Worm (Caenorhabditis elegans) whole organism, late embryonic: ENCODE data around the gene klp-11.

Experiments
- C08G9.2 ChIP-seq: sonication (generic microtip); optimal IDR thresholded peaks from 2 replicates; lab custom pipeline; 2016; ENCODE audit warnings: mild to moderate bottlenecking, missing genetic modification characterization, moderate library complexity, missing compliant biosample characterization
- C38D4.7 ChIP-seq: fragments of 200-800 bp; sonication (Bioruptor generic); optimal IDR thresholded peaks from 2 replicates; lab custom pipeline; 2018; ENCODE audit warnings: mild to moderate bottlenecking, missing genetic modification characterization, moderate library complexity, missing compliant biosample characterization
- F13H6.1 ChIP-seq: sonication (generic microtip); optimal IDR thresholded peaks from 2 replicates; lab custom pipeline; 2016; ENCODE audit warnings: missing genetic modification characterization, missing compliant biosample characterization
- K09A11.1 ChIP-seq: sonication (generic microtip); optimal IDR thresholded peaks from 2 replicates; lab custom pipeline; 2017; ENCODE audit warnings: antibody characterized with exemption, mild to moderate bottlenecking, missing genetic modification characterization, missing compliant biosample characterization; ENCODE audit not compliant: insufficient read depth
- T23F11.4 ChIP-seq: fragments of 200-800 bp; sonication (Bioruptor generic); optimal IDR thresholded peaks from 2 replicates; lab custom pipeline; 2018; ENCODE audit warnings: mild to moderate bottlenecking, missing genetic modification characterization, missing compliant biosample characterization
- ahr-1 ChIP-seq: sonication (generic microtip); optimal IDR thresholded peaks from 2 replicates; lab custom pipeline; 2016; ENCODE audit warnings: missing genetic modification characterization, missing compliant biosample characterization
- ceh-14 ChIP-seq: sonication (generic microtip); optimal IDR thresholded peaks from 2 replicates; lab custom pipeline; 2016; ENCODE audit warnings: missing genotype, missing genetic modification characterization, missing compliant biosample characterization
- ceh-18 ChIP-seq: sonication (generic microtip); optimal IDR thresholded peaks from 2 replicates; lab custom pipeline; 2016; ENCODE audit warnings: missing genetic modification characterization, missing compliant biosample characterization
- ceh-19 ChIP-seq: fragments of 200-800 bp; sonication (Bioruptor generic); optimal IDR thresholded peaks from 2 replicates; lab custom pipeline; 2018; ENCODE audit warnings: mild to moderate bottlenecking, missing genetic modification characterization, missing compliant biosample characterization
- ceh-2 ChIP-seq: sonication (generic microtip); optimal IDR thresholded peaks from 2 replicates; lab custom pipeline; 2016; ENCODE audit warnings: missing genotype, missing genetic modification characterization, missing compliant biosample characterization
- ceh-22 ChIP-seq: sonication (generic microtip); optimal IDR thresholded peaks from 2 replicates; lab custom pipeline; 2017; ENCODE audit warnings: missing biosample characterization, missing genetic modification characterization
- ceh-24 ChIP-seq: sonication (generic microtip); optimal IDR thresholded peaks from 2 replicates; lab custom pipeline; 2016; ENCODE audit warnings: mild to moderate bottlenecking, missing genetic modification characterization, missing compliant biosample characterization
- ceh-30 ChIP-seq: fragments of 150-350 bp; optimal IDR thresholded peaks from 2 replicates; lab custom pipeline; 2014; ENCODE audit warnings: missing biosample characterization, missing genetic modification characterization
- ceh-31 ChIP-seq: sonication (generic microtip); optimal IDR thresholded peaks from 2 replicates; lab custom pipeline; 2016; ENCODE audit warnings: missing genetic modification characterization, missing compliant biosample characterization
- ceh-45 ChIP-seq: fragments of 200-800 bp; sonication (Bioruptor generic); IDR thresholded peaks from 2 replicates; pipeline ENCODE4 v1.3.6; 2022; ENCODE audit warnings: missing genetic modification reagents, missing genetic modification characterization, missing compliant biosample characterization
- ceh-48 ChIP-seq: sonication (generic microtip); optimal IDR thresholded peaks from 2 replicates; lab custom pipeline; 2016; ENCODE audit warnings: missing genetic modification characterization, inconsistent platforms, missing compliant biosample characterization
- dmd-4 ChIP-seq: sonication (generic microtip); optimal IDR thresholded peaks from 2 replicates; lab custom pipeline; 2016; ENCODE audit warnings: borderline replicate concordance, missing genetic modification characterization, missing compliant biosample characterization
- dve-1 ChIP-seq: sonication (generic microtip); optimal IDR thresholded peaks from 2 replicates; lab custom pipeline; 2017; ENCODE audit warnings: antibody characterized with exemption, mild to moderate bottlenecking, missing genetic modification characterization, missing compliant biosample characterization
- fax-1 ChIP-seq: sonication (generic microtip); optimal IDR thresholded peaks from 2 replicates; lab custom pipeline; 2016; ENCODE audit warnings: missing genotype, missing genetic modification characterization, missing compliant biosample characterization
- fkh-6 ChIP-seq: sonication (generic microtip); optimal IDR thresholded peaks from 2 replicates; lab custom pipeline; 2016; ENCODE audit warnings: missing genetic modification characterization, missing compliant biosample characterization
- gmeb-2 ChIP-seq: sonication (generic microtip); optimal IDR thresholded peaks from 2 replicates; lab custom pipeline; 2016; ENCODE audit warnings: missing genetic modification characterization, inconsistent platforms, missing compliant biosample characterization
- hlh-15 ChIP-seq: sonication (generic microtip); optimal IDR thresholded peaks from 2 replicates; lab custom pipeline; 2016; ENCODE audit warnings: missing genetic modification characterization, missing compliant biosample characterization
- lin-11 ChIP-seq: fragments of 200-800 bp; sonication (Bioruptor generic); optimal IDR thresholded peaks from 2 replicates; lab custom pipeline; 2018; ENCODE audit warnings: mild to moderate bottlenecking, missing genetic modification characterization, missing compliant biosample characterization
- mec-3 ChIP-seq: sonication (generic microtip); optimal IDR thresholded peaks from 2 replicates; lab custom pipeline; 2016; ENCODE audit warnings: borderline replicate concordance, missing genetic modification characterization, missing compliant biosample characterization
- nfya-1 ChIP-seq: sonication (generic microtip); optimal IDR thresholded peaks from 2 replicates; lab custom pipeline; 2017; ENCODE audit warnings: missing genetic modification characterization, mild to moderate bottlenecking, missing compliant biosample characterization, antibody characterized with exemption, moderate library complexity
- nhr-232 ChIP-seq: sonication (generic microtip); optimal IDR thresholded peaks from 2 replicates; lab custom pipeline; 2016; ENCODE audit warnings: missing genetic modification characterization, missing compliant biosample characterization
- pat-9 ChIP-seq: fragments of 200-800 bp; sonication (Bioruptor generic); optimal IDR thresholded peaks from 2 replicates; lab custom pipeline; 2018; ENCODE audit warnings: mild to moderate bottlenecking, missing genetic modification characterization, moderate library complexity, missing compliant biosample characterization
- pax-1 ChIP-seq: fragments of 150-350 bp; optimal IDR thresholded peaks from 2 replicates; lab custom pipeline; 2014; ENCODE audit warnings: missing biosample characterization, missing genetic modification characterization
- pha-2 ChIP-seq: sonication (generic microtip); optimal IDR thresholded peaks from 2 replicates; lab custom pipeline; 2017; ENCODE audit warnings: mild to moderate bottlenecking, missing genetic modification characterization, missing compliant biosample characterization
- pqm-1 ChIP-seq: sonication (generic microtip); optimal IDR thresholded peaks from 2 replicates; lab custom pipeline; 2016; ENCODE audit warnings: missing genetic modification characterization, missing compliant biosample characterization
- pros-1 ChIP-seq: fragments of 150-350 bp; optimal IDR thresholded peaks from 2 replicates; lab custom pipeline; 2014; ENCODE audit warnings: missing biosample characterization, missing genetic modification reagents, missing genetic modification characterization
- ref-2 ChIP-seq: sonication (generic microtip); optimal IDR thresholded peaks from 2 replicates; lab custom pipeline; 2016; ENCODE audit warnings: missing genetic modification characterization, missing compliant biosample characterization
- rnt-1 ChIP-seq: sonication (generic microtip); optimal IDR thresholded peaks from 2 replicates; lab custom pipeline; 2016; ENCODE audit warnings: missing genetic modification characterization, missing compliant biosample characterization
- tbx-2 ChIP-seq: sonication (generic microtip); optimal IDR thresholded peaks from 2 replicates; lab custom pipeline; 2016; ENCODE audit warnings: missing genetic modification characterization, missing compliant biosample characterization
- tbx-7 ChIP-seq: sonication (generic microtip); optimal IDR thresholded peaks from 2 replicates; lab custom pipeline; 2016; ENCODE audit warnings: missing genotype, missing genetic modification characterization, missing compliant biosample characterization
- unc-3 ChIP-seq, 2 experiments: fragments of 200-800 bp in 1 of 2; sonication (Bioruptor generic) in 1 of 2; sonication (generic microtip) in 1 of 2; conservative IDR thresholded peaks in 1 of 2; optimal IDR thresholded peaks in 1 of 2; 2 replicates each; pipeline versions ENCODE4 v1.3.6 to Lab custom; 2016 to 2022; ENCODE audit warnings: missing compliant biosample characterization in 2 of 2, missing genetic modification characterization in 2 of 2, missing genetic modification reagents in 1 of 2
- unc-55 ChIP-seq: sonication (generic microtip); optimal IDR thresholded peaks from 2 replicates; lab custom pipeline; 2017; ENCODE audit warnings: missing biosample characterization, missing genetic modification reagents, missing genetic modification characterization
- unc-86 ChIP-seq: sonication (generic microtip); optimal IDR thresholded peaks from 2 replicates; lab custom pipeline; 2016; ENCODE audit warnings: missing genetic modification characterization, missing compliant biosample characterization
- ztf-16 ChIP-seq: sonication (generic microtip); optimal IDR thresholded peaks from 2 replicates; lab custom pipeline; 2017; ENCODE audit warnings: missing genetic modification characterization, missing compliant biosample characterization

klp-11 gene

ce11 chrIV:8793223-8793622 is 31.4 kb upstream of the klp-11 start:
- TF ChIP-seq ceh-2 (no peak), pha-2 (tag; lab: Kevin White, UChicago) (no peak), C38D4.7 (GFP tag; lab: Kevin White, UChicago) (no peak), pax-1 (no peak), hlh-15 (no peak), ref-2 (no peak), gmeb-2 (no peak), rnt-1 (tag; lab: Kevin White, UChicago) (no peak), C08G9.2 (no peak), T23F11.4 (no peak), lin-11 (tag; lab: Kevin White, UChicago) (no peak), dve-1 (tag; lab: Kevin White, UChicago) (no peak), tbx-7 (no peak), unc-3 (GFP tag; conservative IDR thresholded peaks at IDR 0.05; lab: Robert Waterston, UW) (no peak), unc-3 (tag; optimal IDR thresholded peaks at IDR 0.05; lab: Kevin White, UChicago) (no peak), F13H6.1 (tag; lab: Kevin White, UChicago) (no peak), pqm-1 (tag; lab: Kevin White, UChicago) (no peak), nfya-1 (no peak), ceh-18 (no peak), pros-1 (tag; lab: Kevin White, UChicago) (no peak), fax-1 (tag; lab: Kevin White, UChicago) (no peak)

- TF ChIP-seq unc-55 (GFP tag; lab: Kevin White, UChicago) (no peak), unc-86 (tag; lab: Kevin White, UChicago) (no peak), unc-3 (GFP tag; conservative IDR thresholded peaks at IDR 0.05; lab: Robert Waterston, UW) (no peak), unc-3 (tag; optimal IDR thresholded peaks at IDR 0.05; lab: Kevin White, UChicago) (no peak), nhr-232 (tag; lab: Kevin White, UChicago) (no peak), ceh-31 (no peak), ahr-1 (tag; lab: Kevin White, UChicago) (no peak), dmd-4 (tag; lab: Kevin White, UChicago) (no peak), dve-1 (tag; lab: Kevin White, UChicago) (no peak)
Measured at ce11 chrIV:8792808-8793207, 30.9 kb upstream of the klp-11 start, which contains the start of gene C33D9.3. C33D9.3 (minus strand) TSS chrIV:8792908.

- TF ChIP-seq ceh-14 (tag; lab: Kevin White, UChicago): no peak
- TF ChIP-seq pat-9 (tag; lab: Kevin White, UChicago): no peak
- TF ChIP-seq ahr-1 (tag; lab: Kevin White, UChicago): no peak
- no peak for TF ChIP-seq mec-3 (tag; lab: Kevin White, UChicago)
- TF ChIP-seq K09A11.1 (tag; lab: Kevin White, UChicago): no peak
- no peak for TF ChIP-seq unc-86 (tag; lab: Kevin White, UChicago)
- TF ChIP-seq ztf-16 (tag; lab: Kevin White, UChicago): no peak
- TF ChIP-seq unc-3 (GFP tag; conservative IDR thresholded peaks at IDR 0.05; lab: Robert Waterston, UW): no peak
- no peak for TF ChIP-seq unc-3 (tag; optimal IDR thresholded peaks at IDR 0.05; lab: Kevin White, UChicago)
- no peak for TF ChIP-seq ceh-22 (tag; lab: Kevin White, UChicago)
- TF ChIP-seq ceh-19 (GFP tag; lab: Kevin White, UChicago): no peak
- no peak for TF ChIP-seq pha-2 (tag; lab: Kevin White, UChicago)
- no peak for TF ChIP-seq ceh-30 (tag; lab: Kevin White, UChicago)
- TF ChIP-seq ref-2: no peak
- TF ChIP-seq tbx-2 (tag; lab: Kevin White, UChicago): no peak
- TF ChIP-seq ceh-45 (GFP tag; lab: Robert Waterston, UW): no peak
- no peak for TF ChIP-seq ceh-48 (tag; lab: Kevin White, UChicago)
- TF ChIP-seq gmeb-2: no peak
- TF ChIP-seq ceh-24 (tag; lab: Kevin White, UChicago): no peak
- TF ChIP-seq fkh-6: no peak
Measured at ce11 chrIV:8790144-8790543, 28.3 kb upstream of the klp-11 start, which contains the start of gene sru-35. sru-35 (minus strand) TSS chrIV:8790244.
